Worm (Caenorhabditis elegans) whole organism, L1 larva: ENCODE data around the gene emc-5.

Source experiments
- C04F5.9 ChIP-seq: sonication (generic microtip); optimal IDR thresholded peaks from 2 replicates; lab custom pipeline; 2016; ENCODE audit warnings: missing genetic modification characterization, missing compliant biosample characterization
- C16A3.4 ChIP-seq: fragments of 150-350 bp; optimal IDR thresholded peaks from 2 replicates; lab custom pipeline; 2014; ENCODE audit warnings: missing biosample characterization, missing genetic modification characterization
- C34B4.2 ChIP-seq: sonication (generic microtip); optimal IDR thresholded peaks from 2 replicates; lab custom pipeline; 2017; ENCODE audit warnings: mild to moderate bottlenecking, missing genetic modification characterization, missing compliant biosample characterization
- F16B12.6 ChIP-seq: fragments of 150-350 bp; optimal IDR thresholded peaks from 2 replicates; lab custom pipeline; 2014; ENCODE audit warnings: missing biosample characterization, missing genetic modification characterization
- Y116A8C.19 ChIP-seq: sonication (generic microtip); optimal IDR thresholded peaks from 2 replicates; lab custom pipeline; 2016; ENCODE audit warnings: missing compliant biosample characterization, missing genetic modification characterization, borderline replicate concordance
- aha-1 ChIP-seq: fragments of 150-350 bp; optimal IDR thresholded peaks from 2 replicates; lab custom pipeline; 2014; ENCODE audit warnings: missing biosample characterization, missing genetic modification characterization
- aly-2 ChIP-seq: fragments of 150-350 bp; optimal IDR thresholded peaks from 2 replicates; lab custom pipeline; 2014; ENCODE audit warnings: missing biosample characterization, missing genetic modification characterization
- ama-1 ChIP-seq: fragments of 150-350 bp; optimal IDR thresholded peaks from 2 replicates; lab custom pipeline; 2014
- ceh-8 ChIP-seq: fragments of 200-800 bp; sonication (Bioruptor generic); optimal IDR thresholded peaks from 2 replicates; lab custom pipeline; 2018; ENCODE audit warnings: mild to moderate bottlenecking, missing genetic modification characterization, moderate library complexity, missing compliant biosample characterization
- ceh-82 ChIP-seq, 3 experiments: fragments of 150-350 bp in 1 of 3; sonication (generic microtip) in 2 of 3; optimal IDR thresholded peaks; 2 replicates each; lab custom pipeline; 2014 to 2017; ENCODE audit warnings: missing biosample characterization in 3 of 3, missing genetic modification characterization in 3 of 3
- ceh-88 ChIP-seq: fragments of 200-800 bp; sonication (Bioruptor generic); IDR thresholded peaks from 2 replicates; pipeline ENCODE4 v1.3.6; 2022; ENCODE audit warnings: missing genetic modification characterization, missing compliant biosample characterization
- ceh-90 ChIP-seq: sonication (generic microtip); optimal IDR thresholded peaks from 2 replicates; lab custom pipeline; 2016; ENCODE audit warnings: missing genetic modification characterization, missing compliant biosample characterization
- efl-1 ChIP-seq, 4 experiments: fragments of 150-350 bp; optimal IDR thresholded peaks in 3 of 4; peaks in 1 of 4; 1 replicate in 1 of 4; 2 replicates in 3 of 4; lab custom pipeline; 2014; ENCODE audit warnings: missing biosample characterization in 2 of 4, missing genetic modification characterization in 2 of 4, missing genetic modification reagents in 2 of 4
- efl-3 ChIP-seq: fragments of 200-800 bp; sonication (Bioruptor generic); optimal IDR thresholded peaks from 2 replicates; lab custom pipeline; 2018; ENCODE audit warnings: mild to moderate bottlenecking, missing genetic modification characterization, missing compliant biosample characterization
- egl-13 ChIP-seq: sonication (generic microtip); optimal IDR thresholded peaks from 2 replicates; lab custom pipeline; 2016; ENCODE audit warnings: missing genotype, missing genetic modification reagents, missing genetic modification characterization, missing compliant biosample characterization
- egl-27 ChIP-seq, 2 experiments: fragments of 150-350 bp in 1 of 2; sonication (generic microtip); optimal IDR thresholded peaks; 3 replicates each; lab custom pipeline; 2017 to 2018; ENCODE audit warnings: missing biosample characterization in 2 of 2, missing genetic modification characterization in 2 of 2, missing genetic modification reagents in 2 of 2
- elt-2 ChIP-seq: sonication (generic microtip); optimal IDR thresholded peaks from 2 replicates; lab custom pipeline; 2016; ENCODE audit warnings: missing genetic modification characterization, mild to moderate bottlenecking, inconsistent platforms, missing compliant biosample characterization, missing genetic modification reagents
- elt-3 ChIP-seq, 6 experiments: fragments of 150-350 bp in 1 of 6; sonication (generic microtip); optimal IDR thresholded peaks; 2 replicates each; lab custom pipeline; 2017 to 2018; ENCODE audit warnings: missing biosample characterization in 6 of 6, missing genetic modification characterization in 6 of 6, inconsistent platforms in 1 of 6
- fkh-10 ChIP-seq: sonication (generic microtip); optimal IDR thresholded peaks from 2 replicates; lab custom pipeline; 2017; ENCODE audit warnings: missing biosample characterization, missing genetic modification reagents, missing genetic modification characterization
- fkh-8 ChIP-seq: sonication (generic microtip); optimal IDR thresholded peaks from 2 replicates; lab custom pipeline; 2016; ENCODE audit warnings: mild to moderate bottlenecking, missing genetic modification characterization, missing compliant biosample characterization
- fos-1 ChIP-seq: fragments of 150-350 bp; optimal IDR thresholded peaks from 2 replicates; lab custom pipeline; 2014; ENCODE audit warnings: missing biosample characterization, missing genetic modification characterization
- hlh-17 ChIP-seq: fragments of 200-800 bp; sonication (Bioruptor generic); optimal IDR thresholded peaks from 2 replicates; lab custom pipeline; 2018; ENCODE audit warnings: missing genetic modification characterization, mild to moderate bottlenecking, missing compliant biosample characterization, moderate library complexity, borderline replicate concordance
- irx-1 ChIP-seq: sonication (generic microtip); optimal IDR thresholded peaks from 2 replicates; lab custom pipeline; 2016; ENCODE audit warnings: missing genetic modification characterization, missing compliant biosample characterization
- isw-1 ChIP-seq: fragments of 200-800 bp; sonication (Bioruptor generic); IDR thresholded peaks from 2 replicates; pipeline ENCODE4 v1.3.6; 2022; ENCODE audit warnings: missing genetic modification characterization, missing compliant biosample characterization
- lin-13 ChIP-seq: fragments of 150-350 bp; optimal IDR thresholded peaks from 2 replicates; lab custom pipeline; 2014; ENCODE audit warnings: missing biosample characterization, missing genetic modification reagents, missing genetic modification characterization
- lin-14 ChIP-seq: fragments of 200-800 bp; sonication (Bioruptor generic); optimal IDR thresholded peaks from 2 replicates; lab custom pipeline; 2018; ENCODE audit warnings: mild to moderate bottlenecking, missing genetic modification characterization, moderate library complexity, missing compliant biosample characterization
- lir-3 ChIP-seq: sonication (generic microtip); optimal IDR thresholded peaks from 2 replicates; lab custom pipeline; 2016; ENCODE audit warnings: mild to moderate bottlenecking, missing genetic modification characterization, moderate library complexity, missing compliant biosample characterization; ENCODE audit not compliant: poor library complexity
- lsy-2 ChIP-seq, 2 experiments: fragments of 150-350 bp; optimal IDR thresholded peaks; 2 replicates each; lab custom pipeline; 2014; ENCODE audit warnings: missing biosample characterization in 2 of 2, missing genetic modification characterization in 2 of 2
- mdl-1 ChIP-seq, 2 experiments: fragments of 150-350 bp; optimal IDR thresholded peaks; 2 replicates each; lab custom pipeline; 2014 to 2017; ENCODE audit warnings: missing biosample characterization in 2 of 2, missing genetic modification characterization in 2 of 2, inconsistent platforms in 1 of 2
- mep-1 ChIP-seq: fragments of 150-350 bp; optimal IDR thresholded peaks from 2 replicates; lab custom pipeline; 2014; ENCODE audit warnings: missing biosample characterization, missing genetic modification characterization
- nhr-28 ChIP-seq: fragments of 150-350 bp; optimal IDR thresholded peaks from 2 replicates; lab custom pipeline; 2014; ENCODE audit warnings: missing biosample characterization, missing genetic modification characterization
- nhr-71 ChIP-seq: sonication (generic microtip); optimal IDR thresholded peaks from 2 replicates; lab custom pipeline; 2016; ENCODE audit warnings: mild to moderate bottlenecking, missing genetic modification characterization, moderate library complexity, missing compliant biosample characterization
- nhr-77 ChIP-seq: fragments of 150-350 bp; optimal IDR thresholded peaks from 2 replicates; lab custom pipeline; 2014; ENCODE audit warnings: missing biosample characterization, missing genetic modification characterization
- nhr-84 ChIP-seq: sonication (generic microtip); optimal IDR thresholded peaks from 2 replicates; lab custom pipeline; 2017; ENCODE audit warnings: missing biosample characterization, missing genetic modification characterization
- nhr-85 ChIP-seq: sonication (generic microtip); peaks from one replicate; lab custom pipeline; 2016; ENCODE audit warnings: missing genetic modification characterization, inconsistent platforms, missing compliant biosample characterization
- pag-3 ChIP-seq: sonication (generic microtip); optimal IDR thresholded peaks from 2 replicates; lab custom pipeline; 2017; ENCODE audit warnings: missing genetic modification characterization, mild to moderate bottlenecking, missing compliant biosample characterization, antibody characterized with exemption, borderline replicate concordance; ENCODE audit not compliant: insufficient read depth
- pqm-1 ChIP-seq: sonication (generic microtip); optimal IDR thresholded peaks from 3 replicates; lab custom pipeline; 2017; ENCODE audit warnings: missing biosample characterization, missing genetic modification characterization
- rnt-1 ChIP-seq: sonication (generic microtip); optimal IDR thresholded peaks from 2 replicates; lab custom pipeline; 2016; ENCODE audit warnings: mild to moderate bottlenecking, missing genetic modification characterization, moderate library complexity, missing compliant biosample characterization
- snpc-4 ChIP-seq: fragments of 150-350 bp; optimal IDR thresholded peaks from 2 replicates; lab custom pipeline; 2014; ENCODE audit warnings: missing biosample characterization, missing genetic modification characterization
- snu-23 ChIP-seq: sonication (generic microtip); optimal IDR thresholded peaks from 2 replicates; lab custom pipeline; 2016; ENCODE audit warnings: missing genetic modification characterization, missing compliant biosample characterization
- sptf-1 ChIP-seq: fragments of 150-350 bp; optimal IDR thresholded peaks from 2 replicates; lab custom pipeline; 2014; ENCODE audit warnings: missing biosample characterization, missing genetic modification characterization
- swsn-7 ChIP-seq: sonication (generic microtip); optimal IDR thresholded peaks from 2 replicates; lab custom pipeline; 2016; ENCODE audit warnings: missing genetic modification characterization, missing compliant biosample characterization
- unc-130 ChIP-seq: fragments of 150-350 bp; optimal IDR thresholded peaks from 2 replicates; lab custom pipeline; 2017; ENCODE audit warnings: missing biosample characterization, missing genetic modification characterization, inconsistent platforms
- unc-30 ChIP-seq: sonication (generic microtip); optimal IDR thresholded peaks from 2 replicates; lab custom pipeline; 2017; ENCODE audit warnings: missing biosample characterization, missing genetic modification characterization
- unc-62 ChIP-seq: fragments of 150-350 bp; optimal IDR thresholded peaks from 2 replicates; lab custom pipeline; 2014; ENCODE audit warnings: missing biosample characterization, missing genetic modification reagents, missing genetic modification characterization
- unc-86 ChIP-seq: sonication (generic microtip); optimal IDR thresholded peaks from 2 replicates; lab custom pipeline; 2016; ENCODE audit warnings: missing genetic modification characterization, missing compliant biosample characterization
- xbp-1 ChIP-seq: sonication (generic microtip); optimal IDR thresholded peaks from 2 replicates; lab custom pipeline; 2016; ENCODE audit warnings: missing genetic modification characterization, missing compliant biosample characterization
- zag-1 ChIP-seq: fragments of 150-350 bp; optimal IDR thresholded peaks from 2 replicates; lab custom pipeline; 2014; ENCODE audit warnings: missing biosample characterization, missing genetic modification characterization
- zip-4 ChIP-seq: fragments of 200-800 bp; sonication (Bioruptor generic); optimal IDR thresholded peaks from 2 replicates; lab custom pipeline; 2018; ENCODE audit warnings: mild to moderate bottlenecking, missing genetic modification characterization, moderate library complexity, missing compliant biosample characterization
- ztf-11 ChIP-seq, 2 experiments: sonication (generic microtip); optimal IDR thresholded peaks; 2 replicates each; lab custom pipeline; 2016 to 2017; ENCODE audit warnings: missing genetic modification characterization in 2 of 2, missing biosample characterization in 1 of 2, missing compliant biosample characterization in 1 of 2
- ztf-4 ChIP-seq: fragments of 150-350 bp; optimal IDR thresholded peaks from 2 replicates; lab custom pipeline; 2014; ENCODE audit warnings: missing biosample characterization, missing genetic modification characterization

The emc-5 gene

ce11 chrII:11473525-11474181, 22.9 kb upstream of the emc-5 start, which contains the start of the genes metl-1 and W02B12.11:
Gene metl-1, minus strand, starts transcription at chrII:11473575.
Gene W02B12.11, plus strand, starts transcription at chrII:11473861.
- TF ChIP-seq ama-1 (no peak), efl-1 (optimal IDR thresholded peaks at IDR 0.05; lab: Kevin White, UChicago) (peak; percentile 80 to 85), efl-1 (GFP tag; optimal IDR thresholded peaks at IDR 0.05 in 1 of 2; lab: Kevin White, UChicago) (peak; percentile 79 to 98), sptf-1 (no peak), aly-2 (tag; lab: Kevin White, UChicago) (peak; percentile 29), egl-13 (tag; lab: Kevin White, UChicago) (peak; percentile 58), elt-3 (tag; optimal IDR thresholded peaks at IDR 0.05; lab: Kevin White, UChicago) (peak in 3 of 6 experiments; percentile 19 to 84 (median 72)), zag-1 (tag; lab: Kevin White, UChicago) (peak; percentile 46), pqm-1 (tag; lab: Kevin White, UChicago) (no peak), nhr-85 (tag; lab: Kevin White, UChicago) (peak; percentile 91), snu-23 (GFP tag; lab: Kevin White, UChicago) (peak; percentile 91), unc-86 (peak; percentile 82), nhr-77 (tag; lab: Kevin White, UChicago) (peak; percentile 39), egl-27 (tag; optimal IDR thresholded peaks at IDR 0.05; lab: Kevin White, UChicago) (no peak), nhr-71 (peak; percentile 92), aha-1 (peak; percentile 74), lsy-2 (tag; optimal IDR thresholded peaks at IDR 0.05; lab: Kevin White, UChicago) (peak; percentile 90 to 94), pag-3 (tag; lab: Kevin White, UChicago) (no peak), zip-4 (peak; percentile 70), mep-1 (tag; lab: Kevin White, UChicago) (peak; percentile 96), nhr-84 (no peak), isw-1 (GFP tag; lab: Robert Waterston, UW) (peak; percentile 82), Y116A8C.19 (tag; lab: Kevin White, UChicago) (no peak), unc-62 (no peak), hlh-17 (no peak), efl-3 (GFP tag; lab: Kevin White, UChicago) (peak; percentile 28), C16A3.4 (tag; lab: Kevin White, UChicago) (peak; percentile 88), ztf-11 (tag; optimal IDR thresholded peaks at IDR 0.05; lab: Kevin White, UChicago) (peak in 1 of 2 experiments; percentile 55), fkh-8 (tag; lab: Kevin White, UChicago) (peak; percentile 79), ztf-4 (peak; percentile 80), fkh-10 (GFP tag; lab: Kevin White, UChicago) (peak; percentile 51), nhr-28 (tag; lab: Kevin White, UChicago) (no peak), lin-13 (GFP tag; lab: Kevin White, UChicago) (peak; percentile 67), irx-1 (tag; lab: Kevin White, UChicago) (peak; percentile 74), C34B4.2 (no peak), C04F5.9 (peak; percentile 69), mdl-1 (tag; optimal IDR thresholded peaks at IDR 0.05; lab: Kevin White, UChicago) (peak in 1 of 2 experiments; percentile 62), rnt-1 (peak; percentile 93), ceh-8 (GFP tag; lab: Kevin White, UChicago) (peak; percentile 70), ceh-82 (tag; optimal IDR thresholded peaks at IDR 0.05; lab: Kevin White, UChicago) (peak; percentile 86 to 93 (median 90)), F16B12.6 (tag; lab: Kevin White, UChicago) (peak; percentile 54), elt-2 (tag; lab: Kevin White, UChicago) (peak; percentile 41), lin-14 (GFP tag; lab: Kevin White, UChicago) (no peak), ceh-90 (tag; lab: Kevin White, UChicago) (peak; percentile 5), snpc-4 (peak; percentile 81), xbp-1 (peak; percentile 85), ceh-88 (GFP tag; lab: Robert Waterston, UW) (0 out of 2 replicates have a peak, but pooled peaks have one; percentile 40), swsn-7 (tag; lab: Kevin White, UChicago) (peak; percentile 90), unc-30 (tag; lab: Kevin White, UChicago) (no peak), fos-1 (peak; percentile 20), unc-130 (tag; lab: Kevin White, UChicago) (peak; percentile 80), lir-3 (tag; lab: Kevin White, UChicago) (peak; percentile 30)
